Worm (Caenorhabditis elegans): Measurements from ENCODE around the gene nep-2.

DNA sequence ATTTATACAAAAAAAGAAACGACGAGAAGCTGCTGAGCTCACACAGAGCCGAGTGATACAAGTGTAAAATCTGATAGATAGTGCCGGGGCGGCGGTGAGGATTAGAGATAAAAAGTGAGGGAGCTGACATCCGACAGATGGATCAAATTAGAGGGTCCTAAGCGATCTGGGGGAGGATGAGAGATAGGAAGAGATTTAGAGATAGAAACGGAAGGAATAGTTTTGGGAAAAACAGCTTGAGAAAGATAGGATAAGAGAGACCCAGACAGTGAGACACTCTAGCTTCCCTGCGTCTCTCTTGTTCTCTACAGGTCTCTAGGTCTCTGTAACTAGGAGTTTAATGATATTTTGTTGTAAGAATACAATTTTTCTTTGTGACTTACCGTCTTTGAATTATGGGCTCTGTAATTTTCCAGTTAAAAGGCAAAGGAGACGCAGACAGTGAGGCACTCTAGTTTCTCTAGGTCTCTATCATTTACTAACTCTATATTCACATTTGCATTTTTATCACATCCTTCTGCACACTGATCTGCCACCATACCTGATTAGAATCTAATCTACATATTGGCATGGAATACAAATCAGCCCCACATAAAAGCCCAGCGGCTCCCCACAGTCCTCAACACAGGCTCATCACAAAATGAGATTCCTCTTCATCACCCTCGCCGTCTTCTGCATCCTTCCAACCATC lies 38.4 kb downstream of the nep-2 start, which contains the start of the genes sup-9 and nspf-1:
- TF ChIP-seq ceh-36 (tag; optimal IDR thresholded peaks at IDR 0.05) (no peak), hnd-1 (tag; optimal IDR thresholded peaks at IDR 0.05) (no peak)

All from whole organism, early embryonic.